Fruit fly (Drosophila melanogaster): Measurements from ENCODE around the gene psh.

The psh gene

DNA sequence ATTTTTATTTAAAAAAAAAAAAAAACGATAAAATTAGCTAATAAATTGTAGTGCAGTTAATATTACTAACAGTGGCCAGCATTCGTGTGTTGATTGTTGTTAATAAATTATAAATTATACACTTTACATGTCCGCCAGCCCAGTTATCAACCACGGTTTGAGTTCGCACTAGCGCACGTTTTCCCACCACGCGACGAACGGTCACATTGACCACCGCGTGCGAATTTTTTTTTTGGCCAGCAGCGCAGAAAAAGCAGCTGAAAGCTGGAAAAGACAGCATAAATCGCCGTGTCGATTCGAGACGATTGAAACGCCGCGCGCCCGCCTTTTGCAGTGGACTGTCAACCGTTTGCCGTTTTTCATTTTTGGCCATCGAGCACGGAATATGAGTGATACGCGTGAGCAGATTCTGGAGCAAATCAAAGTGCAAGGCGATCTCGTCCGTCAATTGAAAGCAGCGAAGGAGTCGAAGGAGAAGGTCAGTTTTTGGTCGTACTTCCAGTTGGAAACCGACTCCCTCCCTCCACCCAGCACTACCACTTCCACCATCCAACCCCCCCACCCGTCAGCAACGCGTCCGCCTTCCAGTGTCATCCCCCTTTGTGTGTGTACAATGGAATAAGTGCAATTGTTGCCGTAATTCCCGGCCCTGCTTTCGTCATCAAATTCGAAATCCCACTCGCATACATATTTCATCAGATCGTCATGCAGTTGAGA, 28.6 kb upstream of the psh start, which contains the start of the genes Bx and HisRS:
Bx (plus strand) TSS at position 224 of the 717 bp plus-strand sequence.
HisRS (plus strand) TSS at position 224 of the 717 bp plus-strand sequence.
- TF ChIP-seq psq (optimal IDR thresholded peaks at IDR 0.05): no peak
- no peak for TF ChIP-seq pan (optimal IDR thresholded peaks at IDR 0.05)
- TF ChIP-seq usp (GFP tag; optimal IDR thresholded peaks at IDR 0.05): no peak
- no peak for TF ChIP-seq Dll (optimal IDR thresholded peaks at IDR 0.05)
- no peak for TF ChIP-seq CG8478 (optimal IDR thresholded peaks at IDR 0.05)
- TF ChIP-seq EcR (GFP tag; optimal IDR thresholded peaks at IDR 0.05): no peak

DNA sequence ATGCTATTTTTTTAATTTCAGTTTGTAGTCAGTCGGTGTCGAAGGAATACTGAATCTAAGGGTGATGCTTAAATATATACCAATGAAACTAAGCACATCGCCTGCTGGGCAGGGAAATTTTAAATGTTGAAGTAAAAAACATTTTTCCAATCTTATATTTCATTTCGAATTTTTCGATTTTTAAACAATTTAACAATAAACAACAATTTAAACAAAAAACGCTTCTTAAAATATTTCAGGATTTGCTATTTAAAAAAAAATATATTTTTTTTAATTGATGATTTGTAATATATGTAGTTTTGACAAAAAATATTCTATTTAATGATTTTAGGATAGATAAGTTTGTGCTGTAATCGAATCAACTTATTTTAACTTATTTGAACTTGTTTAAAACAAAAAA, 28.0 kb upstream of the psh start, which contains the start of gene CG6470:
CG6470 (minus strand) TSS at position 101 of the 400 bp plus-strand sequence.
- TF ChIP-seq usp (GFP tag; optimal IDR thresholded peaks at IDR 0.05) (no peak), pan (optimal IDR thresholded peaks at IDR 0.05) (no peak), Dll (optimal IDR thresholded peaks at IDR 0.05) (no peak), EcR (GFP tag; optimal IDR thresholded peaks at IDR 0.05) (no peak), psq (optimal IDR thresholded peaks at IDR 0.05) (no peak), CG8478 (optimal IDR thresholded peaks at IDR 0.05) (no peak)

DNA sequence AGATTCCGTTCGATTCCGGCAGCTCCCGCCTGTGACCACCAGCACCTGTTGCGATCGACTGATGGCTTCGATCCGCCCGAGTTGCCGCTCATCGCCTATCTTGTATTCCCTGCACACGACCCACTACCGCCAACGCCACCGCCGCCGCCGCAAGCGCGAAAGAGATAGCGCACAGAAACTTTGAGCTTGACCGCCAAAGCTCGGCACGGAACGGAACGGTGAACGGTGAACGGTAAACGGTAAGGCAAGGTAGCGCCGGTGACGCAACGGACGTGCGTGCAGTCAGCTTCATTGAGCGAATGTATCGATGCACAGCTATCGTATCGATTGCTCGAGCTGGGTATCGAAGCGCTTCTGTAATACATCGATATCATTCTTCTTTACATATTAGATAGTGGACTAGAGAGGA, 25.6 kb upstream of the psh start, which contains the start of gene Ggt-1:
Ggt-1 (minus strand) TSS at position 251 of the 409 bp plus-strand sequence.
- TF ChIP-seq usp (GFP tag; optimal IDR thresholded peaks at IDR 0.05) (no peak), CG8478 (optimal IDR thresholded peaks at IDR 0.05) (no peak), Dll (optimal IDR thresholded peaks at IDR 0.05) (no peak), EcR (GFP tag; optimal IDR thresholded peaks at IDR 0.05) (no peak), pan (optimal IDR thresholded peaks at IDR 0.05) (no peak), psq (optimal IDR thresholded peaks at IDR 0.05) (no peak)

DNA sequence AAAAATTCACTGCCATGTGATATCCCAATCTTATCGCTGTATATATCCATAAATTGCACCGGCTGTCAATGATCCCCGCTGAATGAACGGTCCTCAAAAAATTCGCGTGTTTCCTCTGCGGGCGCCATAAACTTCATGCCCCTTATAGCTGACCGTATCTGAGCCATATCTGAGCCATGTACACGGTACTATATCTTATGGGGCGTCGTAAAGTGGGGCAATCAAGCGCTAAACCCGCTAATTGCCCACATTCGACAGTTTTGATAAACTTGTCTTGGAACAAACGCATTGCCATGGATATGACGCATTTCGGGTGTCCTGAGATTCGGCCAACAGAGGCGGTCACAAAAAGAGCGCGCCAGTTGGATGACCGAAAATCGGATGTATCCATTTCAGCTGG, 24.2 kb upstream of the psh start:
- no peak for TF ChIP-seq psq (optimal IDR thresholded peaks at IDR 0.05)
- no peak for TF ChIP-seq CG8478 (optimal IDR thresholded peaks at IDR 0.05)
- TF ChIP-seq pan (optimal IDR thresholded peaks at IDR 0.05): no peak
- no peak for TF ChIP-seq usp (GFP tag; optimal IDR thresholded peaks at IDR 0.05)
- no peak for TF ChIP-seq EcR (GFP tag; optimal IDR thresholded peaks at IDR 0.05)
- no peak for TF ChIP-seq Dll (optimal IDR thresholded peaks at IDR 0.05)

DNA sequence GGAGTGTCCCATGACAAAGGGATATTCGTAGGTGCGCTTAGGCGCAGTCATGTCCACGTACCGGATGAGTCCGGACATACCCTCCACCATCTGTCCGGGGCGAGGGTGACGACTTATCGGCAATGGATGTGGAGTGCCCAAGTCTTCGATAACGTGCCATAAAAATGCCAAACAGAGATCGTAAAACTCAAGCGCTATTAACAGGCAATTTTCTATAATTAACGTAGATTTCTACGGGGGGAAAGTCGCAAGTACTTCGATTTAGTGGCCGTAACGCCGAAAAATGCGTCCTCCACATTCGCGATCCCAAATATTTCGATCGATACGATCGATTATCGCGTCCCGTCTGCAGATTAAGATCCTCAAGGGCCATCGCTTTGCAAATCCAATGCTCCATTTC, 22.7 kb upstream of the psh start:
- TF ChIP-seq CG8478 (optimal IDR thresholded peaks at IDR 0.05) (no peak), Dll (optimal IDR thresholded peaks at IDR 0.05) (no peak), usp (GFP tag; optimal IDR thresholded peaks at IDR 0.05) (no peak), psq (optimal IDR thresholded peaks at IDR 0.05) (no peak), EcR (GFP tag; optimal IDR thresholded peaks at IDR 0.05) (no peak), pan (optimal IDR thresholded peaks at IDR 0.05) (no peak)

DNA sequence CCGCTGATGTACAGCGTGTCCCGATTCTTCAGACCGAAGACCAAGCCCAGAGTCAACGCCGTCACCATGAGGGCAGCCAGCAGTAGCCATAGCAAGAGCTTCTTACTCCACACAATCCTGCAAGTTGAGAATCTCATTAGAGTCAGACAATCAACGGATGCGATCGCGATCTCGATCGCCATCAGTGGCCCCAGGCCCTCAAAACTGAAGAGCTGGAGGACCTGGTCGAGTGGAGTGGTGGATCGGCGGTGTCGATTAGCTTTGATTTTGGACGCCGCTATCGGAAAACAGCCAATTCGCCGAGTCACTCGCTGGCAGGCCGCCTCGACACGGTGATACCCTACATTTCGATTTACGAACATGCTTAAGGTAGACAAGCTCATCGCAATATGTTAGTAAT, 21.8 kb upstream of the psh start:
- TF ChIP-seq usp (GFP tag; optimal IDR thresholded peaks at IDR 0.05) (no peak), EcR (GFP tag; optimal IDR thresholded peaks at IDR 0.05) (no peak), pan (optimal IDR thresholded peaks at IDR 0.05) (no peak), CG8478 (optimal IDR thresholded peaks at IDR 0.05) (no peak)

DNA sequence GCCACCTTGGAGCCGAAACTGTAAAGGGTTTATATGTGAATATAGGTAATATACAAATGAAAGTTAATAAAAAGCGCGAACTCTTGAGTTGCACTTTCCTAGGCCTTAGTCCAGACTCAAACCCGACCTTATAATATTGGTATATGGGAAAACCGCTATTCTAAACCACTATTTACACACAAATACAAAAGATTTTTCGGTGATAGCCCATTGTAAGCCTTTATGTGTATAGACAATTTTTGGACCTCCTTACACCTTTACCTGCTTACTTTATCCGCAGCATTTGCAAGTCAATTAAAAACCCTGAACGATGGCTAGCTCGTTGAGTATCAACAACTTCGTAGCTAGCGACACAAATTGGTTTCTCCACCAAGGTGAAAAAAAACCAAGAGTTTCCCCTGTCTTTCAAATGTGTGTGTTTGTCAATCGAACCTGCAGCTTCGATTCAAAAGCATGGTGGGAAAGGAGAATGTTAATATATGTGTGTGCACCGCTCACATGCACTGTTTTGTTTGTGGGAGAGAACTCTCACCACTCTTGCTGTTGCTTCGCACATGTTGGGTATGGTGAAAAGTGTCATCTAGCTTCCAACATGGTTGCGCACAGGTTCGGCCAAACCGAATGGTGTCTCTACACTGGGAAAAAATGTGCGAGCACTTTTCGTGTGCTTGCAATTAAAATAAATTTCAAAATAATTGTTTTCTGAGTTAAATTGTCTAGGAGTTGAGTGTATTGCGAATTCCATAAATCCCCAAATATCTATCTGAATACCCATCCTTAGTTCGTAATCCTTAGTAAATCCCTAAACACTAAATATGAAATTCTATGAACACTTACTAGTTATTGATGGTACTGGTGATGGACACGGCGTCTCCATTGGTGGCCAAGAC, 20.2 kb upstream of the psh start:
- TF ChIP-seq pan (optimal IDR thresholded peaks at IDR 0.05) (no peak), usp (GFP tag; optimal IDR thresholded peaks at IDR 0.05) (no peak), Dll (optimal IDR thresholded peaks at IDR 0.05) (no peak), EcR (GFP tag; optimal IDR thresholded peaks at IDR 0.05) (no peak), CG8478 (optimal IDR thresholded peaks at IDR 0.05) (no peak), psq (optimal IDR thresholded peaks at IDR 0.05) (no peak)

DNA sequence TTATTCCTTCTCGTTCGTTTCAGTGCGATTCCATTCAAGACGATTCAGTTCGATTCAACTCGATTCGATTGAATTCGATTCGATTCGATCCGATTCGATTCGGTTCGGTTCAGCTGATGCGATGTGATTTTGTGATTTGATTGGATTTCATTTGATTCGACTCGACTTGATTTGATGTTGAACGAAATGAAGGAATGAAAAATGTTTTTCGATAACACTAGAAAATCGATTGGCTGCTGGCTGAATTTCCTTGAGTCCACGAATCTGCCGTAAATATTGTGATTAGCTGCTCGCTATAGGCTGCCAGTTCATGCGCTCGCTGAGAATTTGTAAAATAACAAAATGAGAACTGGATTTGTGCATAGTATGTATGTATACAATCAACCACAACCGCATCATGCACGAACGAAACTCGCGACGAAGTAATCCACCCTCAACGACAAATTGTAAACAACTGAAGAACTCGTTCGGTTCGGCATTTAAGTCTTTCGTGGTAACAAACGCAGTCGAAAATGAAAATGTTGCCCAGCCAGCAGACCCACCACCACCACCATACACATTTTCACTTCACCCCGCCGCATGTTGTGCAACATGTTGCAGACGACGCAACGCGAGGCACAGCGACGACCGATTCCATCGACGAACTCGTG, 18.4 kb upstream of the psh start, which contains the start of gene Wnt5:
Wnt5 (minus strand) TSS at position 458 of the 650 bp plus-strand sequence.
- TF ChIP-seq EcR (GFP tag; optimal IDR thresholded peaks at IDR 0.05) (no peak), psq (optimal IDR thresholded peaks at IDR 0.05) (no peak), CG8478 (optimal IDR thresholded peaks at IDR 0.05) (no peak), Dll (optimal IDR thresholded peaks at IDR 0.05) (no peak), usp (GFP tag; optimal IDR thresholded peaks at IDR 0.05) (no peak), pan (optimal IDR thresholded peaks at IDR 0.05) (no peak)

DNA sequence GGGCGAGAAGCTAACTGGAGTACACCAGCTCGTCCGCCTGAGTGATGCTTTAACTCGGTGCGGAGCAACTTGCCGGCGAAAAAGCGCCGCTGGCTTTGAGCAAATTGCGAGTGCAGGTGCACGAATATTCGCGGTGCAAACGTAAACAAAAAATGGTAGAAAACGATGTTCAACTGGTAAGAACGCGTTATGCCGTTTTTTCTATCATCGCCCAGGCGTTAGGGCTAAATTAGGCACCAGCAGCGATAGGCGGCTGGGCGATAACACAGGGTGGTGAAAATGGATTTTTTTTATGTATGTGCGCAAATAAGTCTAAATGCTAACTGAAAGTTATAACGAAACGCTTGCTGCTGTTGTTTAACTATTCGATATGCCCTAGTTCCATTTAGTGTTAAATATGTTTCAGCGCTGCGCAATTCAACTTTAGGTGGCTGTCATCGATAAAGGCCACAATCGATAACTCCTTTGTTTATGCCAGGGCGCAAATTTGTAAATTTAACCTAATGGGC, 13.0 kb upstream of the psh start, which contains the start of the genes Pgant7 and Xrcc2:
Pgant7 (minus strand) TSS at position 308 of the 509 bp plus-strand sequence.
Xrcc2 (plus strand) TSS at position 449 of the 509 bp plus-strand sequence.
- TF ChIP-seq EcR (GFP tag; optimal IDR thresholded peaks at IDR 0.05) (no peak), usp (GFP tag; optimal IDR thresholded peaks at IDR 0.05) (no peak), pan (optimal IDR thresholded peaks at IDR 0.05) (peak; percentile 33), CG8478 (optimal IDR thresholded peaks at IDR 0.05) (no peak), Dll (optimal IDR thresholded peaks at IDR 0.05) (no peak), psq (optimal IDR thresholded peaks at IDR 0.05) (no peak)

DNA sequence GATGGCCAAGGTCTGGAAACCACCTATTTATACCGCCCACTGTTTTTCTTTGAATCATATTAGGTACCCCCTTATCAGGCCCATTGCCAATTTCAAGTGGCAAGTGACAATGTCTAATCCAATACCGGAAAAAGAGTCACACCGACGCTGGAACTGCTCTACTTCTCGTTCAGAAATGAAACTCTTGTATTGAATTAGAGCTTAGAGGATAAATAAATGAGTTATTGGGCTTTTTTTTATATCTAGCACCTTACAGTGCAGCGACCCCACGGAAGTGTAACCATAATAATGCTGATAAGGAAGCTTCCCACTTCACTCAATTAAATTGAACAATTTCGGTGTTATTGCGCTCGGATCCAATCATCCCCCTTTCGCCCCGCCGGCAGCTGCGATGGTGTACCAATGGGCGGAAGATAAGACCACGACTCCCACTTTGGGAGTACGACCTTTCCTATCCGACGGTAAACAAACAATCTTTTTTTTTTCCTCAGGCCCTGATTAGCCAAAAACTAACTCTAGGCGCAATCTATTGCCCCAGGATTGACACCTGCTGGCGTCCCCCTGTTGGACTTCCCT, 7.5 kb upstream of the psh start, which contains the start of gene CG15043:
CG15043 (minus strand) TSS at position 4 of the 576 bp plus-strand sequence.
- TF ChIP-seq psq (optimal IDR thresholded peaks at IDR 0.05) (no peak), usp (GFP tag; optimal IDR thresholded peaks at IDR 0.05) (no peak), EcR (GFP tag; optimal IDR thresholded peaks at IDR 0.05) (no peak), CG8478 (optimal IDR thresholded peaks at IDR 0.05) (no peak), pan (optimal IDR thresholded peaks at IDR 0.05) (no peak), Dll (optimal IDR thresholded peaks at IDR 0.05) (no peak)

All from whole organism.